Fruit fly (Drosophila melanogaster): ENCODE data around the gene Ubx.
A peak's percentile ranks its signal among the peaks of the same experiment; 100 is the strongest.

The Ubx gene

DNA sequence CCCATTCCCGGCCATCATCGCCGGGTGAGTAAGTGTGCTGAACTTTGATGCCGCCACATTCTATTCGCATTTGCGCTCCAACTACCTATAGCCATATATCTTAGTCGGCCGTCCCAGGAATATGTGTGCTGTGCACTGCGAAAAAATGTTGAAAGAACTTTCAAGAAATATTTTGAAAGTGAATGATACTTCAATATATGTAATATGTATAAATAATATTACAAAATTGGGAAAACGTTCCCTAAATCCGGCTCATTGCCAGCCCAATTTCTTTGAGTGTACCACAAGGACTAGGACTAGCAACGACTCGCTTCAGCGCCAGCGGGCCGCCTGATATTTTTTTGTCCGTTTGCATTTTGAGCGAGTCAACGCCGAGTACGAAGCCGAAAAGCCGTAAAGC, 61.0 kb downstream of the Ubx start (continued):
- TF ChIP-seq sna (GFP tag; IDR thresholded peaks at IDR 0.05; ENCODE audit: partially characterized antibody) (no peak), Pdp1 (GFP tag; optimal IDR thresholded peaks at IDR 0.05) (no peak), CG4282 (GFP tag; optimal IDR thresholded peaks at IDR 0.05) (no peak), Hr39 (optimal IDR thresholded peaks at IDR 0.05) (no peak), ssp (GFP tag; IDR thresholded peaks at IDR 0.05) (no peak), CG15073 (GFP tag; optimal IDR thresholded peaks at IDR 0.05) (no peak), mirr (GFP tag; optimal IDR thresholded peaks at IDR 0.05) (no peak), CG14710 (tag; optimal IDR thresholded peaks at IDR 0.05) (peak; percentile 30), Awh (GFP tag; IDR thresholded peaks at IDR 0.05) (no peak), CG12071 (GFP tag; optimal IDR thresholded peaks at IDR 0.05) (no peak), CG9727 (GFP tag; optimal IDR thresholded peaks at IDR 0.05) (peak; percentile 13), CG32772 (GFP tag; IDR thresholded peaks at IDR 0.05) (0 out of 2 replicates have a peak, but pooled peaks have one; percentile 16), CG10543 (GFP tag; optimal IDR thresholded peaks at IDR 0.05) (no peak), CG17361 (GFP tag; IDR thresholded peaks at IDR 0.05) (0 out of 3 replicates have a peak, but pooled peaks have one; percentile 17), E2f1 (GFP tag; IDR thresholded peaks at IDR 0.05) (no peak), unpg (GFP tag; optimal IDR thresholded peaks at IDR 0.05) (no peak), CG42726 (GFP tag; IDR thresholded peaks at IDR 0.05; ENCODE audit: partially characterized antibody) (no peak), CG1647 (GFP tag; optimal IDR thresholded peaks at IDR 0.05) (no peak), CG4424 (GFP tag; optimal IDR thresholded peaks at IDR 0.05) (peak; percentile 12), CG4404 (GFP tag; IDR thresholded peaks at IDR 0.05) (peak; percentile 24; the same call in 1 of the 2 replicates), tin (GFP tag; optimal IDR thresholded peaks at IDR 0.05) (peak; percentile 8), CG6683 (GFP tag; optimal IDR thresholded peaks at IDR 0.05) (no peak), lilli (GFP tag; optimal IDR thresholded peaks at IDR 0.05) (no peak), CG11723 (GFP tag; optimal IDR thresholded peaks at IDR 0.05) (no peak), row (GFP tag; IDR thresholded peaks at IDR 0.05) (peak; percentile 41; the same call in 1 of the 3 replicates), da (GFP tag; optimal IDR thresholded peaks at IDR 0.05) (no peak), lola (GFP tag; optimal IDR thresholded peaks at IDR 0.05) (peak in 1 of 3 experiments; percentile 21), nau (GFP tag; optimal IDR thresholded peaks at IDR 0.05) (no peak), esg (GFP tag; conservative IDR thresholded peaks at IDR 0.05) (no peak), Neu2 (GFP tag; optimal IDR thresholded peaks at IDR 0.05; ENCODE audit: borderline replicate concordance) (no peak), E2f2 (GFP tag; IDR thresholded peaks at IDR 0.05) (no peak), inv (GFP tag; IDR thresholded peaks at IDR 0.05; ENCODE audit: partially characterized antibody) (no peak), CG1602 (GFP tag; optimal IDR thresholded peaks at IDR 0.05) (no peak), CG2199 (GFP tag; IDR thresholded peaks at IDR 0.05) (no peak), sim (GFP tag; IDR thresholded peaks at IDR 0.05) (no peak), CG10209 (GFP tag; optimal IDR thresholded peaks at IDR 0.05) (no peak), CG1529 (GFP tag; optimal IDR thresholded peaks at IDR 0.05) (no peak), Hr51 (GFP tag; optimal IDR thresholded peaks at IDR 0.05) (no peak), bsh (GFP tag; optimal IDR thresholded peaks at IDR 0.05) (no peak), tup (GFP tag; optimal IDR thresholded peaks at IDR 0.05) (no peak), unc-4 (GFP tag; IDR thresholded peaks at IDR 0.05; ENCODE audit: partially characterized antibody) (no peak), Jarid2 (GFP tag; optimal IDR thresholded peaks at IDR 0.05) (no peak), CG14014 (GFP tag; IDR thresholded peaks at IDR 0.05) (no peak), gcm (GFP tag; optimal IDR thresholded peaks at IDR 0.05) (no peak), eyg (GFP tag; optimal IDR thresholded peaks at IDR 0.05) (no peak), nmo (GFP tag; optimal IDR thresholded peaks at IDR 0.05) (peak; percentile 20), chinmo (GFP tag; IDR thresholded peaks at IDR 0.05; ENCODE audit: partially characterized antibody) (no peak), lmd (GFP tag; IDR thresholded peaks at IDR 0.05) (0 out of 2 replicates have a peak, but pooled peaks have one; percentile 18), CG17829 (tag; optimal IDR thresholded peaks at IDR 0.05) (peak; percentile 21), fd64A (GFP tag; optimal IDR thresholded peaks at IDR 0.05) (no peak)

All from whole organism, embryonic.